Worm (Caenorhabditis elegans) whole organism, late embryonic: ENCODE results near the gene hmg-11.

Experiments used
- K02D7.2 ChIP-seq: sonication (generic microtip); optimal IDR thresholded peaks from 2 replicates; lab custom pipeline; 2017; ENCODE audit warnings: mild to moderate bottlenecking, missing genetic modification characterization, missing compliant biosample characterization
- dmd-4 ChIP-seq: sonication (generic microtip); optimal IDR thresholded peaks from 2 replicates; lab custom pipeline; 2016; ENCODE audit warnings: borderline replicate concordance, missing genetic modification characterization, missing compliant biosample characterization
- elt-2 ChIP-seq: sonication (generic microtip); optimal IDR thresholded peaks from 2 replicates; lab custom pipeline; 2016; ENCODE audit warnings: missing genetic modification reagents, missing genetic modification characterization, missing compliant biosample characterization
- pag-3 ChIP-seq: sonication (generic microtip); optimal IDR thresholded peaks from 2 replicates; lab custom pipeline; 2016; ENCODE audit warnings: missing compliant biosample characterization, missing genetic modification characterization, borderline replicate concordance
- pros-1 ChIP-seq: fragments of 150-350 bp; optimal IDR thresholded peaks from 2 replicates; lab custom pipeline; 2014; ENCODE audit warnings: missing biosample characterization, missing genetic modification reagents, missing genetic modification characterization
- unc-42 ChIP-seq: sonication (generic microtip); optimal IDR thresholded peaks from 2 replicates; lab custom pipeline; 2016; ENCODE audit warnings: missing genotype, missing genetic modification characterization, missing compliant biosample characterization
- unc-55 ChIP-seq: sonication (generic microtip); optimal IDR thresholded peaks from 2 replicates; lab custom pipeline; 2017; ENCODE audit warnings: missing biosample characterization, missing genetic modification reagents, missing genetic modification characterization
- unc-86 ChIP-seq: sonication (generic microtip); optimal IDR thresholded peaks from 2 replicates; lab custom pipeline; 2016; ENCODE audit warnings: missing genetic modification characterization, missing compliant biosample characterization

- no peak for TF ChIP-seq pros-1 (tag; lab: Kevin White, UChicago)
- TF ChIP-seq elt-2: peak; percentile 43
- no peak for TF ChIP-seq unc-55
- TF ChIP-seq unc-86 (tag; lab: Kevin White, UChicago): no peak
- no peak for TF ChIP-seq K02D7.2
- no peak for TF ChIP-seq pag-3 (tag; lab: Kevin White, UChicago)
- TF ChIP-seq dmd-4 (tag; lab: Kevin White, UChicago): no peak
- TF ChIP-seq unc-42 (tag; lab: Kevin White, UChicago): no peak
Observed at ce11 chrII:4693129-4693528, 20.2 kb downstream of the hmg-11 start, which contains the start of gene F10G7.5.
